Worm (Caenorhabditis elegans) whole organism, L1 larva: Measurements from ENCODE around the gene din-1.

Experiments used
- C04F5.9 ChIP-seq: sonication (generic microtip); optimal IDR thresholded peaks from 2 replicates; lab custom pipeline; 2016; ENCODE audit warnings: missing genetic modification characterization, missing compliant biosample characterization
- C16A3.4 ChIP-seq: fragments of 150-350 bp; optimal IDR thresholded peaks from 2 replicates; lab custom pipeline; 2014; ENCODE audit warnings: missing biosample characterization, missing genetic modification characterization
- F16B12.6 ChIP-seq: fragments of 150-350 bp; optimal IDR thresholded peaks from 2 replicates; lab custom pipeline; 2014; ENCODE audit warnings: missing biosample characterization, missing genetic modification characterization
- aha-1 ChIP-seq: fragments of 150-350 bp; optimal IDR thresholded peaks from 2 replicates; lab custom pipeline; 2014; ENCODE audit warnings: missing biosample characterization, missing genetic modification characterization
- alr-1 ChIP-seq: fragments of 200-800 bp; sonication (Bioruptor generic); optimal IDR thresholded peaks from 2 replicates; lab custom pipeline; 2018; ENCODE audit warnings: borderline replicate concordance, mild to moderate bottlenecking, missing genetic modification characterization, missing compliant biosample characterization
- ama-1 ChIP-seq: fragments of 150-350 bp; optimal IDR thresholded peaks from 2 replicates; lab custom pipeline; 2014
- blmp-1 ChIP-seq: fragments of 150-350 bp; optimal IDR thresholded peaks from 2 replicates; lab custom pipeline; 2014; ENCODE audit warnings: missing biosample characterization, missing genetic modification characterization
- ceh-82 ChIP-seq, 3 experiments: fragments of 150-350 bp in 1 of 3; sonication (generic microtip) in 2 of 3; optimal IDR thresholded peaks; 2 replicates each; lab custom pipeline; 2014 to 2017; ENCODE audit warnings: missing biosample characterization in 3 of 3, missing genetic modification characterization in 3 of 3
- ceh-88 ChIP-seq: fragments of 200-800 bp; sonication (Bioruptor generic); IDR thresholded peaks from 2 replicates; pipeline ENCODE4 v1.3.6; 2022; ENCODE audit warnings: missing genetic modification characterization, missing compliant biosample characterization
- ces-1 ChIP-seq: fragments of 150-350 bp; optimal IDR thresholded peaks from 2 replicates; lab custom pipeline; 2014; ENCODE audit warnings: missing biosample characterization, missing genetic modification reagents, missing genetic modification characterization
- dpl-1 ChIP-seq, 3 experiments: fragments of 150-350 bp in 2 of 3; sonication (generic microtip) in 1 of 3; optimal IDR thresholded peaks; 2 replicates each; lab custom pipeline; 2014 to 2017; ENCODE audit warnings: missing biosample characterization in 3 of 3, missing genetic modification characterization in 3 of 3, missing genetic modification reagents in 3 of 3
- dsc-1 ChIP-seq: sonication (generic microtip); optimal IDR thresholded peaks from 2 replicates; lab custom pipeline; 2016; ENCODE audit warnings: mild to moderate bottlenecking, missing genetic modification characterization, missing compliant biosample characterization
- efl-1 ChIP-seq, 4 experiments: fragments of 150-350 bp; optimal IDR thresholded peaks in 3 of 4; peaks in 1 of 4; 1 replicate in 1 of 4; 2 replicates in 3 of 4; lab custom pipeline; 2014; ENCODE audit warnings: missing biosample characterization in 2 of 4, missing genetic modification characterization in 2 of 4, missing genetic modification reagents in 2 of 4
- efl-3 ChIP-seq: fragments of 200-800 bp; sonication (Bioruptor generic); optimal IDR thresholded peaks from 2 replicates; lab custom pipeline; 2018; ENCODE audit warnings: mild to moderate bottlenecking, missing genetic modification characterization, missing compliant biosample characterization
- egl-27 ChIP-seq, 2 experiments: fragments of 150-350 bp in 1 of 2; sonication (generic microtip); optimal IDR thresholded peaks; 3 replicates each; lab custom pipeline; 2017 to 2018; ENCODE audit warnings: missing biosample characterization in 2 of 2, missing genetic modification characterization in 2 of 2, missing genetic modification reagents in 2 of 2
- ets-5 ChIP-seq: fragments of 200-800 bp; sonication (Bioruptor generic); IDR thresholded peaks from 2 replicates; pipeline ENCODE4 v1.3.6; 2022; ENCODE audit warnings: missing genetic modification characterization, missing compliant biosample characterization
- fkh-10 ChIP-seq: sonication (generic microtip); optimal IDR thresholded peaks from 2 replicates; lab custom pipeline; 2017; ENCODE audit warnings: missing biosample characterization, missing genetic modification reagents, missing genetic modification characterization
- fkh-4 ChIP-seq: sonication (generic microtip); optimal IDR thresholded peaks from 2 replicates; lab custom pipeline; 2016; ENCODE audit warnings: missing compliant biosample characterization, missing genetic modification characterization, borderline replicate concordance
- fkh-8 ChIP-seq: sonication (generic microtip); optimal IDR thresholded peaks from 2 replicates; lab custom pipeline; 2016; ENCODE audit warnings: mild to moderate bottlenecking, missing genetic modification characterization, missing compliant biosample characterization
- grh-1 ChIP-seq: fragments of 200-800 bp; sonication (Bioruptor generic); IDR thresholded peaks from 2 replicates; pipeline ENCODE4 v1.3.6; 2022; ENCODE audit warnings: missing genetic modification reagents, missing genetic modification characterization, missing compliant biosample characterization
- hpl-2 ChIP-seq: fragments of 150-350 bp; optimal IDR thresholded peaks from 2 replicates; lab custom pipeline; 2014; ENCODE audit warnings: missing biosample characterization, missing genetic modification reagents, missing genetic modification characterization
- isw-1 ChIP-seq: fragments of 200-800 bp; sonication (Bioruptor generic); IDR thresholded peaks from 2 replicates; pipeline ENCODE4 v1.3.6; 2022; ENCODE audit warnings: missing genetic modification characterization, missing compliant biosample characterization
- lin-13 ChIP-seq: fragments of 150-350 bp; optimal IDR thresholded peaks from 2 replicates; lab custom pipeline; 2014; ENCODE audit warnings: missing biosample characterization, missing genetic modification reagents, missing genetic modification characterization
- lin-35 ChIP-seq, 2 experiments: fragments of 150-350 bp; optimal IDR thresholded peaks; 2 replicates each; lab custom pipeline; 2014; ENCODE audit warnings: missing biosample characterization in 2 of 2, missing genetic modification characterization in 2 of 2, missing genetic modification reagents in 2 of 2
- lir-3 ChIP-seq: sonication (generic microtip); optimal IDR thresholded peaks from 2 replicates; lab custom pipeline; 2016; ENCODE audit warnings: mild to moderate bottlenecking, missing genetic modification characterization, moderate library complexity, missing compliant biosample characterization; ENCODE audit not compliant: poor library complexity
- mab-9 ChIP-seq: fragments of 200-800 bp; sonication (Bioruptor generic); IDR thresholded peaks from 2 replicates; pipeline ENCODE4 v1.3.6; 2022; ENCODE audit warnings: missing genetic modification reagents, missing genetic modification characterization, missing compliant biosample characterization
- nhr-12 ChIP-seq: sonication (generic microtip); optimal IDR thresholded peaks from 2 replicates; lab custom pipeline; 2017; ENCODE audit warnings: missing biosample characterization, missing genetic modification characterization
- nhr-20 ChIP-seq: sonication (generic microtip); optimal IDR thresholded peaks from 2 replicates; lab custom pipeline; 2016; ENCODE audit warnings: mild to moderate bottlenecking, missing genetic modification characterization, missing compliant biosample characterization
- nhr-77 ChIP-seq: fragments of 150-350 bp; optimal IDR thresholded peaks from 2 replicates; lab custom pipeline; 2014; ENCODE audit warnings: missing biosample characterization, missing genetic modification characterization
- pag-3 ChIP-seq: sonication (generic microtip); optimal IDR thresholded peaks from 2 replicates; lab custom pipeline; 2017; ENCODE audit warnings: missing genetic modification characterization, mild to moderate bottlenecking, missing compliant biosample characterization, antibody characterized with exemption, borderline replicate concordance; ENCODE audit not compliant: insufficient read depth
- pax-3 ChIP-seq: fragments of 200-800 bp; sonication (Bioruptor generic); optimal IDR thresholded peaks from 2 replicates; lab custom pipeline; 2018; ENCODE audit warnings: mild to moderate bottlenecking, missing genetic modification characterization, moderate library complexity, missing compliant biosample characterization
- skn-1 ChIP-seq: fragments of 150-350 bp; optimal IDR thresholded peaks from 2 replicates; lab custom pipeline; 2014; ENCODE audit warnings: missing biosample characterization, missing genetic modification characterization
- snpc-4 ChIP-seq: fragments of 150-350 bp; optimal IDR thresholded peaks from 2 replicates; lab custom pipeline; 2014; ENCODE audit warnings: missing biosample characterization, missing genetic modification characterization
- sox-4 ChIP-seq: sonication (generic microtip); optimal IDR thresholded peaks from 2 replicates; lab custom pipeline; 2016; ENCODE audit warnings: missing genetic modification characterization, missing compliant biosample characterization
- sptf-1 ChIP-seq: fragments of 150-350 bp; optimal IDR thresholded peaks from 2 replicates; lab custom pipeline; 2014; ENCODE audit warnings: missing biosample characterization, missing genetic modification characterization
- swsn-7 ChIP-seq: sonication (generic microtip); optimal IDR thresholded peaks from 2 replicates; lab custom pipeline; 2016; ENCODE audit warnings: missing genetic modification characterization, missing compliant biosample characterization
- tbx-2 ChIP-seq: sonication (generic microtip); optimal IDR thresholded peaks from 2 replicates; lab custom pipeline; 2016; ENCODE audit warnings: missing genetic modification characterization, missing compliant biosample characterization
- tlp-1 ChIP-seq: fragments of 150-350 bp; optimal IDR thresholded peaks from 2 replicates; lab custom pipeline; 2014; ENCODE audit warnings: missing biosample characterization, missing genetic modification characterization
- unc-30 ChIP-seq: sonication (generic microtip); optimal IDR thresholded peaks from 2 replicates; lab custom pipeline; 2017; ENCODE audit warnings: missing biosample characterization, missing genetic modification characterization
- vab-15 ChIP-seq: sonication (generic microtip); optimal IDR thresholded peaks from 2 replicates; lab custom pipeline; 2017; ENCODE audit warnings: missing genotype, mild to moderate bottlenecking, missing genetic modification characterization, missing compliant biosample characterization
- xbp-1 ChIP-seq: sonication (generic microtip); optimal IDR thresholded peaks from 2 replicates; lab custom pipeline; 2016; ENCODE audit warnings: missing genetic modification characterization, missing compliant biosample characterization
- zip-4 ChIP-seq: fragments of 200-800 bp; sonication (Bioruptor generic); optimal IDR thresholded peaks from 2 replicates; lab custom pipeline; 2018; ENCODE audit warnings: mild to moderate bottlenecking, missing genetic modification characterization, moderate library complexity, missing compliant biosample characterization
- ztf-11 ChIP-seq, 2 experiments: sonication (generic microtip); optimal IDR thresholded peaks; 2 replicates each; lab custom pipeline; 2016 to 2017; ENCODE audit warnings: missing genetic modification characterization in 2 of 2, missing biosample characterization in 1 of 2, missing compliant biosample characterization in 1 of 2

din-1 gene

ce11 chrII:11635745-11636161, 2.3 kb upstream of the din-1 start (continued):
- TF ChIP-seq fkh-10 (GFP tag; lab: Kevin White, UChicago) (peak; percentile 25), mab-9 (GFP tag; lab: Robert Waterston, UW) (no peak), dsc-1 (tag; lab: Kevin White, UChicago) (peak; percentile 88), isw-1 (GFP tag; lab: Robert Waterston, UW) (peak; percentile 47), pag-3 (tag; lab: Kevin White, UChicago) (no peak), nhr-77 (peak; percentile 94), fkh-4 (peak; percentile 9), tlp-1 (tag; lab: Kevin White, UChicago) (no peak), alr-1 (tag; lab: Kevin White, UChicago) (no peak), grh-1 (peak; percentile 87), aha-1 (tag; lab: Kevin White, UChicago) (no peak), nhr-20 (tag; lab: Kevin White, UChicago) (peak; percentile 96), xbp-1 (peak; percentile 88), skn-1 (tag; lab: Kevin White, UChicago) (peak; percentile 63), dpl-1 (GFP tag; optimal IDR thresholded peaks at IDR 0.05; lab: Kevin White, UChicago) (peak; percentile 46 to 64 (median 49)), F16B12.6 (tag; lab: Kevin White, UChicago) (no peak), ceh-88 (GFP tag; lab: Robert Waterston, UW) (no peak; the same call in 1 of the 2 replicates), zip-4 (no peak), ets-5 (no peak), lin-13 (GFP tag; lab: Kevin White, UChicago) (peak; percentile 90), egl-27 (tag; optimal IDR thresholded peaks at IDR 0.05; lab: Kevin White, UChicago) (peak; percentile 88 to 97), swsn-7 (peak; percentile 87), blmp-1 (peak; percentile 98), lin-35 (GFP tag; optimal IDR thresholded peaks at IDR 0.05; lab: Kevin White, UChicago) (peak; percentile 65 to 71), ztf-11 (tag; optimal IDR thresholded peaks at IDR 0.05; lab: Kevin White, UChicago) (peak in 1 of 2 experiments; percentile 30), fkh-8 (peak; percentile 24), sptf-1 (no peak), lir-3 (peak; percentile 67), snpc-4 (no peak), ces-1 (peak; percentile 55), sox-4 (no peak), nhr-12 (no peak), hpl-2 (GFP tag; lab: Kevin White, UChicago) (no peak), pax-3 (tag; lab: Kevin White, UChicago) (peak; percentile 52), ama-1 (peak; percentile 89), C04F5.9 (tag; lab: Kevin White, UChicago) (peak; percentile 57), C16A3.4 (peak; percentile 80), vab-15 (tag; lab: Kevin White, UChicago) (peak; percentile 1), efl-3 (GFP tag; lab: Kevin White, UChicago) (no peak), unc-30 (tag; lab: Kevin White, UChicago) (no peak), tbx-2 (tag; lab: Kevin White, UChicago) (peak; percentile 89), ceh-82 (tag; optimal IDR thresholded peaks at IDR 0.05; lab: Kevin White, UChicago) (peak; percentile 66 to 78 (median 78)), efl-1 (optimal IDR thresholded peaks at IDR 0.05; lab: Kevin White, UChicago) (peak; percentile 73 to 80), efl-1 (GFP tag; optimal IDR thresholded peaks at IDR 0.05 in 1 of 2; lab: Kevin White, UChicago) (peak; percentile 30 to 96)
- TF ChIP-seq, all 84 proteins: peak for 53
